Worm (Caenorhabditis elegans): ENCODE results near the gene T24D5.2.

The T24D5.2 gene

ce11 chrX:12633862-12634404 lies 47.7 kb upstream of the T24D5.2 start, which contains the start of gene ivns-1:
Gene ivns-1 (minus strand): TSS chrX:12634354.
- TF ChIP-seq unc-62 (GFP tag; optimal IDR thresholded peaks at IDR 0.05 in 1 of 2) = peak in 1 of 2 experiments; percentile 10
- TF ChIP-seq unc-62 (tag; optimal IDR thresholded peaks at IDR 0.05) = no peak
- peak; percentile 55 for TF ChIP-seq dve-1 (tag; optimal IDR thresholded peaks at IDR 0.05; ENCODE audit: insufficient read depth)
- TF ChIP-seq set-16 (GFP tag; IDR thresholded peaks at IDR 0.05) = no peak
- no peak for TF ChIP-seq ceh-62 (tag; optimal IDR thresholded peaks at IDR 0.05)
- TF ChIP-seq nhr-76 (tag; optimal IDR thresholded peaks at IDR 0.05) = no peak
- TF ChIP-seq dmd-6 (GFP tag; IDR thresholded peaks at IDR 0.05) = peak; percentile 70
- TF ChIP-seq pqm-1 (tag; optimal IDR thresholded peaks at IDR 0.05) = peak; percentile 17
- no peak for TF ChIP-seq daf-16 (GFP tag; optimal IDR thresholded peaks at IDR 0.05)
- TF ChIP-seq daf-16 (tag; optimal IDR thresholded peaks at IDR 0.05) = peak; percentile 72
- TF ChIP-seq nhr-28 (tag; optimal IDR thresholded peaks at IDR 0.05) = peak; percentile 61
- TF ChIP-seq hlh-30 (tag; optimal IDR thresholded peaks at IDR 0.05; ENCODE audit: insufficient read depth) = no peak
- TF ChIP-seq nhr-48 (tag; optimal IDR thresholded peaks at IDR 0.05) = peak; percentile 60
- peak; percentile 70 for TF ChIP-seq hlh-11 (tag; optimal IDR thresholded peaks at IDR 0.05)

- TF ChIP-seq snpc-1.2 (GFP tag; IDR thresholded peaks at IDR 0.05) (no peak), aha-1 (tag) (peak; percentile 86), ces-1 (GFP tag; optimal IDR thresholded peaks at IDR 0.05) (peak; percentile 23), egl-27 (tag; optimal IDR thresholded peaks at IDR 0.05) (no peak), dve-1 (tag; optimal IDR thresholded peaks at IDR 0.05; ENCODE audit: insufficient read depth) (no peak), fos-1 (tag; optimal IDR thresholded peaks at IDR 0.05) (no peak), mxl-2 (GFP tag; conservative IDR thresholded peaks at IDR 0.05) (no peak), nhr-42 (GFP tag; IDR thresholded peaks at IDR 0.05) (no peak), T20F7.1 (GFP tag; optimal IDR thresholded peaks at IDR 0.05) (no peak)
These were observed 46.4 kb upstream of the T24D5.2 start for ce11 chrX:12632657-12633056.

DNA sequence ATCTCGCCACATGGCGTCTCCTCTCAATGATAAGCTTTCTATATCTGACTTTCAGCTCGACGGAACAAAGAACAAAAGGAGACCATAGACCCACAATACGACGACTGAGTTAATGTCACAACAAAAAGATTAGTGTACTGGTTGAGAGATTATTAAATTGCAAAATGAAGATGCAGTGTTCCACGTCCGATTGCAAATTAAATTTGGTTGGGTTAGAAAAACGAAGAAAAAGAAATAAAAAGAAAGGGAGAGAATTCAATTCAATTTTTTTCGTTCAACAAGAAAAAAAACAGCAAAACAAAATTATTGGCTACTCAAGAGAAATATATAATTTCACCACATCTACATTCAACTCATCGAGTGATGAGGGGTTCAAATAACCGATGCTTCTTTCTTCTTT lies 45.2 kb upstream of the T24D5.2 start:
- TF ChIP-seq ces-1 (GFP tag; optimal IDR thresholded peaks at IDR 0.05) = peak; percentile 87
- TF ChIP-seq snpc-1.2 (GFP tag; IDR thresholded peaks at IDR 0.05) = no peak
- peak in 1 of 2 experiments; percentile 17 for TF ChIP-seq lsy-2 (tag; optimal IDR thresholded peaks at IDR 0.05)
- TF ChIP-seq dve-1 (tag; optimal IDR thresholded peaks at IDR 0.05; ENCODE audit: insufficient read depth) = no peak
- peak; percentile 58; the same call in 1 of the 2 replicates for TF ChIP-seq ctbp-1 (GFP tag; IDR thresholded peaks at IDR 0.05)
- TF ChIP-seq lin-38 (GFP tag; IDR thresholded peaks at IDR 0.05) = no peak
- no peak for TF ChIP-seq mxl-2 (GFP tag; conservative IDR thresholded peaks at IDR 0.05)
- TF ChIP-seq fkh-10 (GFP tag; optimal IDR thresholded peaks at IDR 0.05) = peak; percentile 67
- peak in 1 of 2 experiments; percentile 68 for TF ChIP-seq unc-62 (GFP tag; optimal IDR thresholded peaks at IDR 0.05 in 1 of 2)
- TF ChIP-seq unc-62 (tag; optimal IDR thresholded peaks at IDR 0.05) = no peak

- TF ChIP-seq F49E8.2 (tag; optimal IDR thresholded peaks at IDR 0.05; ENCODE audit: borderline replicate concordance) (no peak), Y5F2A.4 (GFP tag; optimal IDR thresholded peaks at IDR 0.05) (no peak), F26F4.8 (GFP tag; conservative IDR thresholded peaks at IDR 0.05) (no peak), F10B5.3 (tag; optimal IDR thresholded peaks at IDR 0.05) (no peak), set-16 (GFP tag; IDR thresholded peaks at IDR 0.05) (no peak), egl-43 (GFP tag; IDR thresholded peaks at IDR 0.05) (0 out of 2 replicates have a peak, but pooled peaks have one; percentile 17), arid-1 (GFP tag; conservative IDR thresholded peaks at IDR 0.05) (no peak), nhr-41 (GFP tag; IDR thresholded peaks at IDR 0.05) (0 out of 2 replicates have a peak, but pooled peaks have one; percentile 23), T20F7.1 (GFP tag; optimal IDR thresholded peaks at IDR 0.05) (no peak), lin-38 (GFP tag; IDR thresholded peaks at IDR 0.05) (no peak; the same call in 1 of the 2 replicates), nhr-111 (GFP tag; optimal IDR thresholded peaks at IDR 0.05) (no peak), madf-5 (GFP tag; IDR thresholded peaks at IDR 0.05) (no peak), Y75B8A.6 (GFP tag; IDR thresholded peaks at IDR 0.05) (no peak), snpc-1.2 (GFP tag; IDR thresholded peaks at IDR 0.05) (0 out of 2 replicates have a peak, but pooled peaks have one; percentile 12), ceh-44 (GFP tag; IDR thresholded peaks at IDR 0.05) (no peak), nhr-11 (tag; optimal IDR thresholded peaks at IDR 0.05) (no peak), zag-1 (tag; optimal IDR thresholded peaks at IDR 0.05) (no peak), lim-7 (GFP tag; IDR thresholded peaks at IDR 0.05) (no peak), daf-16 (GFP tag; optimal IDR thresholded peaks at IDR 0.05) (peak in 1 of 2 experiments; percentile 21), daf-16 (tag; optimal IDR thresholded peaks at IDR 0.05) (peak; percentile 76), duxl-1 (tag; optimal IDR thresholded peaks at IDR 0.05; ENCODE audit: poor library complexity) (no peak), fos-1 (tag; optimal IDR thresholded peaks at IDR 0.05) (no peak), ctbp-1 (GFP tag; IDR thresholded peaks at IDR 0.05) (no peak), dve-1 (tag; optimal IDR thresholded peaks at IDR 0.05; ENCODE audit: insufficient read depth) (peak; percentile 89), T26A8.4 (GFP tag; IDR thresholded peaks at IDR 0.05) (no peak), fkh-10 (GFP tag; optimal IDR thresholded peaks at IDR 0.05) (no peak), nhr-76 (tag; optimal IDR thresholded peaks at IDR 0.05) (no peak), php-3 (GFP tag; IDR thresholded peaks at IDR 0.05) (no peak)
These were observed 44.3 kb upstream of the T24D5.2 start for ce11 chrX:12630556-12630955.

Measured in whole organism, L4 larva.